Fruit fly (Drosophila melanogaster) whole organism, embryonic: ENCODE results near the gene CG46460.

Experiments used
- Ada2b ChIP-seq: fragments of 200-800 bp; sonication (Bioruptor generic); IDR thresholded peaks from 2 replicates; pipeline ENCODE4 v1.3.6; 2022; ENCODE audit warnings: missing biosample characterization, missing genetic modification characterization
- Aef1 ChIP-seq: fragments of 200-800 bp; sonication (Bioruptor generic); IDR thresholded peaks from 3 replicates; pipeline ENCODE4 v1.3.6; 2022; ENCODE audit warnings: missing biosample characterization, missing genetic modification characterization
- Atf3 ChIP-seq: fragments of 200-800 bp; sonication (Bioruptor generic); optimal IDR thresholded peaks from 3 replicates; lab custom pipeline; 2016; ENCODE audit warnings: missing biosample characterization, missing genetic modification characterization
- CG11456 ChIP-seq: fragments of 200-800 bp; sonication (Bioruptor generic); IDR thresholded peaks from 3 replicates; pipeline ENCODE4 v1.3.6; 2022; ENCODE audit warnings: missing biosample characterization, missing genetic modification characterization
- CG11695 ChIP-seq: fragments of 200-800 bp; sonication (Bioruptor generic); IDR thresholded peaks from 3 replicates; pipeline ENCODE4 v1.3.6; 2022; ENCODE audit warnings: missing biosample characterization, missing genetic modification characterization
- CG12744 ChIP-seq: fragments of 200-800 bp; sonication (Bioruptor generic); optimal IDR thresholded peaks from 2 replicates; lab custom pipeline; 2016; ENCODE audit warnings: missing biosample characterization, missing genetic modification characterization
- CG14050 ChIP-seq: fragments of 200-800 bp; sonication (Bioruptor generic); IDR thresholded peaks from 3 replicates; pipeline ENCODE4 v1.3.6; 2022; ENCODE audit warnings: missing biosample characterization, missing genetic modification characterization
- CG14965 ChIP-seq: fragments of 200-800 bp; sonication (Bioruptor generic); optimal IDR thresholded peaks from 2 replicates; lab custom pipeline; 2016; ENCODE audit warnings: missing biosample characterization, missing genetic modification characterization, borderline replicate concordance
- CG1603 ChIP-seq: fragments of 200-800 bp; sonication (Bioruptor generic); optimal IDR thresholded peaks from 2 replicates; lab custom pipeline; 2019; ENCODE audit warnings: missing biosample characterization, mild to moderate bottlenecking, missing genetic modification characterization, moderate library complexity
- CG17361 ChIP-seq: fragments of 200-800 bp; sonication (Bioruptor generic); IDR thresholded peaks from 3 replicates; pipeline ENCODE4 v1.3.6; 2022; ENCODE audit warnings: missing biosample characterization, missing genetic modification characterization
- CG18476 ChIP-seq: fragments of 200-800 bp; sonication (Bioruptor generic); optimal IDR thresholded peaks from 2 replicates; lab custom pipeline; 2016; ENCODE audit warnings: missing biosample characterization, mild to moderate bottlenecking, missing genetic modification characterization
- CG2889 ChIP-seq: fragments of 200-800 bp; sonication (Bioruptor generic); IDR thresholded peaks from 3 replicates; pipeline ENCODE4 v1.3.6; 2022; ENCODE audit warnings: missing biosample characterization, missing genetic modification characterization
- CG31441 ChIP-seq: fragments of 200-800 bp; sonication (Bioruptor generic); IDR thresholded peaks from 2 replicates; pipeline ENCODE4 v1.3.6; 2022; ENCODE audit warnings: missing biosample characterization, missing genetic modification characterization
- CG33557 ChIP-seq: fragments of 200-800 bp; sonication (Bioruptor generic); optimal IDR thresholded peaks from 2 replicates; lab custom pipeline; 2019; ENCODE audit warnings: missing biosample characterization, mild to moderate bottlenecking, missing genetic modification characterization, moderate library complexity
- CG4404 ChIP-seq: fragments of 200-800 bp; sonication (Bioruptor generic); IDR thresholded peaks from 2 replicates; pipeline ENCODE4 v1.3.6; 2022; ENCODE audit warnings: missing biosample characterization, missing genetic modification characterization
- CG6791 ChIP-seq: fragments of 200-800 bp; sonication (Bioruptor generic); IDR thresholded peaks from 3 replicates; pipeline ENCODE4 v1.3.6; 2022; ENCODE audit warnings: missing biosample characterization, missing genetic modification characterization; ENCODE audit not compliant: partially characterized antibody
- CG7357 ChIP-seq: fragments of 200-800 bp; sonication (Bioruptor generic); IDR thresholded peaks from 3 replicates; pipeline ENCODE4 v1.3.6; 2022; ENCODE audit warnings: missing biosample characterization, missing genetic modification characterization
- CG7987 ChIP-seq: fragments of 200-800 bp; sonication (Bioruptor generic); optimal IDR thresholded peaks from 2 replicates; lab custom pipeline; 2018; ENCODE audit warnings: missing biosample characterization, mild to moderate bottlenecking, missing genetic modification characterization, moderate library complexity
- CG8290 ChIP-seq, 3 experiments: fragments of 200-800 bp; sonication (Bioruptor generic); optimal IDR thresholded peaks; 2 replicates each; lab custom pipeline; 2016 to 2019; ENCODE audit warnings: missing biosample characterization in 3 of 3, missing genetic modification characterization in 3 of 3, mild to moderate bottlenecking in 2 of 3, moderate library complexity in 1 of 3
- CG9609 ChIP-seq: fragments of 200-800 bp; sonication (Bioruptor generic); optimal IDR thresholded peaks from 3 replicates; lab custom pipeline; 2016; ENCODE audit warnings: missing biosample characterization, missing genetic modification characterization
- CG9797 ChIP-seq: fragments of 200-800 bp; sonication (Bioruptor generic); optimal IDR thresholded peaks from 3 replicates; lab custom pipeline; 2018; ENCODE audit warnings: missing biosample characterization, mild to moderate bottlenecking, missing genetic modification characterization
- CG9932 ChIP-seq: fragments of 200-800 bp; sonication (Bioruptor generic); IDR thresholded peaks from 2 replicates; pipeline ENCODE4 v1.3.6; 2022; ENCODE audit warnings: missing biosample characterization, missing genetic modification characterization
- Dbx ChIP-seq: fragments of 200-800 bp; sonication (Bioruptor generic); IDR thresholded peaks from 3 replicates; pipeline ENCODE4 v1.3.6; 2022; ENCODE audit warnings: missing biosample characterization, missing genetic modification characterization
- Hmx ChIP-seq: fragments of 200-800 bp; sonication (Bioruptor generic); optimal IDR thresholded peaks from 2 replicates; lab custom pipeline; 2016; ENCODE audit warnings: missing biosample characterization, missing genetic modification characterization
- Jarid2 ChIP-seq: fragments of 200-800 bp; sonication (Bioruptor generic); optimal IDR thresholded peaks from 3 replicates; lab custom pipeline; 2017; ENCODE audit warnings: mild to moderate bottlenecking, missing biosample characterization, missing genetic modification reagents, missing genetic modification characterization
- MTF-1 ChIP-seq: fragments of 200-800 bp; sonication (Bioruptor generic); optimal IDR thresholded peaks from 2 replicates; lab custom pipeline; 2018; ENCODE audit warnings: missing biosample characterization, mild to moderate bottlenecking, missing genetic modification characterization, borderline replicate concordance
- Mad ChIP-seq: fragments of 200-800 bp; sonication (Bioruptor generic); optimal IDR thresholded peaks from 2 replicates; lab custom pipeline; 2016; ENCODE audit warnings: missing biosample characterization, missing genetic modification characterization
- NFAT ChIP-seq: fragments of 200-800 bp; sonication (Bioruptor generic); IDR thresholded peaks from 2 replicates; pipeline ENCODE4 v1.3.6; 2022; ENCODE audit warnings: missing biosample characterization, missing genetic modification characterization
- NK7.1 ChIP-seq: fragments of 200-800 bp; sonication (Bioruptor generic); optimal IDR thresholded peaks from 3 replicates; lab custom pipeline; 2016; ENCODE audit warnings: missing biosample characterization, missing genetic modification characterization
- Oaz ChIP-seq: fragments of 200-800 bp; sonication (Bioruptor generic); IDR thresholded peaks from 2 replicates; pipeline ENCODE4 v1.3.6; 2022; ENCODE audit warnings: missing biosample characterization, missing genetic modification characterization
- Optix ChIP-seq: fragments of 200-800 bp; sonication (Bioruptor generic); IDR thresholded peaks from 3 replicates; pipeline ENCODE4 v1.3.6; 2022; ENCODE audit warnings: missing biosample characterization, missing genetic modification characterization
- Scr ChIP-seq: fragments of 200-800 bp; sonication (Bioruptor generic); IDR thresholded peaks from 2 replicates; pipeline ENCODE4 v1.3.6; 2022; ENCODE audit warnings: missing biosample characterization, missing genetic modification characterization; ENCODE audit not compliant: partially characterized antibody
- Six4 ChIP-seq: fragments of 200-800 bp; sonication (Bioruptor generic); optimal IDR thresholded peaks from 2 replicates; lab custom pipeline; 2016; ENCODE audit warnings: missing biosample characterization, missing genetic modification characterization
- Sox102F ChIP-seq: fragments of 200-800 bp; sonication (Bioruptor generic); optimal IDR thresholded peaks from 2 replicates; lab custom pipeline; 2018; ENCODE audit warnings: missing biosample characterization, mild to moderate bottlenecking, missing genetic modification characterization, moderate library complexity
- Vsx1 ChIP-seq: fragments of 200-800 bp; sonication (Bioruptor generic); optimal IDR thresholded peaks from 2 replicates; lab custom pipeline; 2017; ENCODE audit warnings: missing biosample characterization, mild to moderate bottlenecking, missing genetic modification characterization, missing genetic modification reagents
- amos ChIP-seq: fragments of 200-800 bp; sonication (Bioruptor generic); IDR thresholded peaks from 2 replicates; pipeline ENCODE4 v1.3.6; 2022; ENCODE audit warnings: missing biosample characterization, missing genetic modification characterization; ENCODE audit not compliant: partially characterized antibody
- aop ChIP-seq: fragments of 200-800 bp; sonication (Bioruptor generic); IDR thresholded peaks from 2 replicates; pipeline ENCODE4 v1.3.6; 2022; ENCODE audit warnings: missing biosample characterization, missing genetic modification characterization
- cad ChIP-seq: fragments of >200 bp; optimal IDR thresholded peaks from 2 replicates; lab custom pipeline; 2017; ENCODE audit warnings: missing biosample characterization, missing genetic modification characterization
- cas ChIP-seq: fragments of 200-800 bp; sonication (Bioruptor generic); IDR thresholded peaks from 2 replicates; pipeline ENCODE4 v1.3.6; 2022; ENCODE audit warnings: missing biosample characterization, missing genetic modification characterization
- ci ChIP-seq: fragments of 200-800 bp; sonication (Bioruptor generic); IDR thresholded peaks from 3 replicates; pipeline ENCODE4 v1.3.6; 2022; ENCODE audit warnings: missing biosample characterization, missing genetic modification characterization
- croc ChIP-seq: fragments of 200-800 bp; sonication (Bioruptor generic); conservative IDR thresholded peaks from 3 replicates; pipeline ENCODE4 v1.3.6; 2022; ENCODE audit warnings: missing biosample characterization, missing genetic modification characterization
- danr ChIP-seq: fragments of 200-800 bp; sonication (Bioruptor generic); IDR thresholded peaks from 2 replicates; pipeline ENCODE4 v1.3.6; 2022; ENCODE audit warnings: missing biosample characterization, missing genetic modification characterization
- fd64A ChIP-seq: fragments of 200-800 bp; sonication (Bioruptor generic); optimal IDR thresholded peaks from 3 replicates; lab custom pipeline; 2018; ENCODE audit warnings: missing biosample characterization, mild to moderate bottlenecking, missing genetic modification characterization
- mam ChIP-seq: fragments of 200-800 bp; sonication (Bioruptor generic); optimal IDR thresholded peaks from 3 replicates; lab custom pipeline; 2016; ENCODE audit warnings: missing biosample characterization, missing genetic modification characterization
- pan ChIP-seq, 4 experiments: fragments of >200 bp in 3 of 4; fragments of 200-800 bp in 1 of 4; sonication (Bioruptor generic) in 1 of 4; optimal IDR thresholded peaks in 3 of 4; IDR thresholded peaks in 1 of 4; 2 replicates each; pipeline versions ENCODE4 v1.3.6 to Lab custom; 2017 to 2022; ENCODE audit warnings: missing biosample characterization in 2 of 4, missing genetic modification characterization in 2 of 4, mixed read lengths in 1 of 4
- pum ChIP-seq: fragments of 200-800 bp; sonication (Bioruptor generic); optimal IDR thresholded peaks from 2 replicates; lab custom pipeline; 2016; ENCODE audit warnings: missing biosample characterization, missing genetic modification characterization
- sd ChIP-seq: fragments of 200-800 bp; sonication (Bioruptor generic); optimal IDR thresholded peaks from 3 replicates; lab custom pipeline; 2018; ENCODE audit warnings: missing biosample characterization, mild to moderate bottlenecking, missing genetic modification characterization, moderate library complexity
- sug ChIP-seq: fragments of 200-800 bp; optimal IDR thresholded peaks from 2 replicates; lab custom pipeline; 2019; ENCODE audit warnings: missing biosample characterization, mild to moderate bottlenecking, missing genetic modification characterization, moderate library complexity
- zfh1 ChIP-seq: fragments of 200-800 bp; sonication (Bioruptor generic); IDR thresholded peaks from 3 replicates; pipeline ENCODE4 v1.3.6; 2022; ENCODE audit warnings: missing biosample characterization, missing genetic modification characterization

The CG46460 gene

DNA sequence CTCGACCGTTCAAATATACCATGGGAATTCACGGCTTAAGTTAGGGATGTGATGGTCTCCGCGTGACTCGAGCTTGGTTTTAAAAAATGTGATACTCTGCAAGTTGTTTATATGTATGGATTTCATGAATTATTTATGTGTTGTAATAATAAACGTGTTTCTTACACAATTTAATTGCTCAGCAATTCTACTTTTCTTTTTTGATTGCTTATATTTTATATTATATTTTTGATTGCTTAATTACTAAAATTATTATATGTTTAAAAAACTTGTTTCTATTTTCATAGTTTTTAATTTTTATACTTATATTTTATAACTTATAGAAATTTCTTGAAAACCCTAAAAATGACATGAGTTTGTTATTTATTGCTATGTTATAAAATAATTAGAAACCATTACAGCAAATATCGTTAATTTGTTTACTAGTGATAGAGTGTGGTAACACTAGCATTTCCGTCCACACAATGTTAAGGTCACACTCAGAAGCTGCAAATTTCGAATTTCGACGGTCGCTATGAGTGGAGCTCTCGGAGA, 27.3 kb upstream of the CG46460 start, which contains the start of the genes ago and CG1265 (continued):
- TF ChIP-seq CG17361 (GFP tag; lab: Robert Waterston, UW) (peak; percentile 83), CG11695 (GFP tag; lab: Robert Waterston, UW) (no peak), Hmx (GFP tag; lab: Kevin White, UChicago) (no peak), Ada2b (GFP tag; lab: Robert Waterston, UW) (peak; percentile 18; the same call in 1 of the 2 replicates), Atf3 (GFP tag; lab: Kevin White, UChicago) (no peak), CG8290 (GFP tag; optimal IDR thresholded peaks at IDR 0.05; lab: Kevin White, UChicago) (no peak), CG8290 (tag; optimal IDR thresholded peaks at IDR 0.05; lab: Kevin White, UChicago) (peak in 1 of 2 experiments; percentile 53), CG18476 (GFP tag; lab: Kevin White, UChicago) (no peak), Sox102F (GFP tag; lab: Kevin White, UChicago) (peak; percentile 34), CG12744 (no peak), CG14965 (no peak), Jarid2 (no peak), CG11456 (GFP tag; lab: Robert Waterston, UW) (peak; percentile 78), danr (no peak), pum (no peak), fd64A (no peak), CG6791 (GFP tag; lab: Robert Waterston, UW) (peak; percentile 60), CG9932 (GFP tag; lab: Robert Waterston, UW) (peak; percentile 72), NFAT (GFP tag; lab: Robert Waterston, UW) (peak; percentile 82), Six4 (GFP tag; lab: Kevin White, UChicago) (no peak), CG14050 (GFP tag; lab: Robert Waterston, UW) (no peak), amos (GFP tag; lab: Robert Waterston, UW) (peak; percentile 61), Aef1 (GFP tag; lab: Robert Waterston, UW) (no peak), CG33557 (GFP tag; lab: Kevin White, UChicago) (peak; percentile 45), Vsx1 (GFP tag; lab: Kevin White, UChicago) (no peak), pan (optimal IDR thresholded peaks at IDR 0.05; lab: Kevin White, UChicago) (no peak), pan (GFP tag; optimal IDR thresholded peaks at IDR 0.05 in 1 of 2, IDR thresholded peaks at IDR 0.05 in 1 of 2) (peak in 1 of 2 experiments; percentile 39), CG2889 (GFP tag; lab: Robert Waterston, UW) (peak; percentile 62; the same call in 2 of the 3 replicates), mam (GFP tag; lab: Kevin White, UChicago) (no peak), Dbx (0 out of 3 replicates have a peak, but pooled peaks have one; percentile 32), Mad (GFP tag; lab: Kevin White, UChicago) (peak; percentile 10), Scr (GFP tag; lab: Robert Waterston, UW) (peak; percentile 54), CG9609 (peak; percentile 10), Oaz (0 out of 2 replicates have a peak, but pooled peaks have one; percentile 11), CG4404 (GFP tag; lab: Robert Waterston, UW) (no peak), zfh1 (GFP tag; lab: Robert Waterston, UW) (no peak), MTF-1 (GFP tag; lab: Kevin White, UChicago) (peak; percentile 2), cad (GFP tag; lab: Kevin White, UChicago) (no peak), CG7987 (no peak), ci (GFP tag; lab: Robert Waterston, UW) (peak; percentile 6; the same call in 1 of the 3 replicates), CG31441 (GFP tag; lab: Robert Waterston, UW) (peak; percentile 69), cas (GFP tag; lab: Robert Waterston, UW) (no peak), NK7.1 (GFP tag; lab: Kevin White, UChicago) (no peak), croc (no peak), CG1603 (tag; lab: Kevin White, UChicago) (peak; percentile 45), CG9797 (GFP tag; lab: Kevin White, UChicago) (peak; percentile 46), Optix (no peak), sug (tag; lab: Kevin White, UChicago) (peak; percentile 43), sd (tag; lab: Kevin White, UChicago) (no peak), aop (no peak), CG7357 (GFP tag; lab: Robert Waterston, UW) (no peak)
